Fruit fly (Drosophila melanogaster) whole organism, embryonic: Measurements from ENCODE around the gene CG13096.
A peak's percentile ranks its signal among the peaks of the same experiment; 100 is the strongest.

Experiments used
- Abd-B ChIP-seq: fragments of 200-800 bp; sonication (Bioruptor generic); optimal IDR thresholded peaks from 2 replicates; lab custom pipeline; 2018; ENCODE audit warnings: missing biosample characterization, mild to moderate bottlenecking, missing genetic modification characterization, moderate library complexity
- CG11247 ChIP-seq: fragments of 200-800 bp; sonication (Bioruptor generic); IDR thresholded peaks from 2 replicates; pipeline ENCODE4 v1.3.6; 2022; ENCODE audit warnings: missing biosample characterization, missing genetic modification characterization
- CG12299 ChIP-seq: fragments of 200-800 bp; sonication (Bioruptor generic); optimal IDR thresholded peaks from 2 replicates; lab custom pipeline; 2018; ENCODE audit warnings: missing biosample characterization, mild to moderate bottlenecking, missing genetic modification characterization
- CG13123 ChIP-seq: fragments of 200-800 bp; sonication (Bioruptor generic); optimal IDR thresholded peaks from 2 replicates; lab custom pipeline; 2016; ENCODE audit warnings: missing biosample characterization, missing genetic modification characterization
- CG14710 ChIP-seq: fragments of 200-800 bp; sonication (Bioruptor generic); optimal IDR thresholded peaks from 3 replicates; lab custom pipeline; 2019; ENCODE audit warnings: missing biosample characterization, mild to moderate bottlenecking, missing genetic modification characterization, moderate library complexity
- CG16813 ChIP-seq: fragments of 200-800 bp; sonication (Bioruptor generic); IDR thresholded peaks from 3 replicates; pipeline ENCODE4 v1.3.6; 2022; ENCODE audit warnings: missing biosample characterization, missing genetic modification characterization; ENCODE audit not compliant: partially characterized antibody
- CG17186 ChIP-seq: fragments of 200-800 bp; sonication (Bioruptor generic); optimal IDR thresholded peaks from 3 replicates; lab custom pipeline; 2017; ENCODE audit warnings: missing biosample characterization, missing genetic modification reagents, missing genetic modification characterization
- CG17612 ChIP-seq: fragments of 200-800 bp; sonication (Bioruptor generic); IDR thresholded peaks from 2 replicates; pipeline ENCODE4 v1.3.6; 2022; ENCODE audit warnings: missing biosample characterization, missing genetic modification characterization
- CG17829 ChIP-seq: fragments of 200-800 bp; optimal IDR thresholded peaks from 2 replicates; lab custom pipeline; 2019; ENCODE audit warnings: missing biosample characterization, mild to moderate bottlenecking, missing genetic modification characterization, moderate library complexity
- CG2875 ChIP-seq: fragments of 200-800 bp; sonication (Bioruptor generic); optimal IDR thresholded peaks from 2 replicates; lab custom pipeline; 2017; ENCODE audit warnings: missing biosample characterization, mild to moderate bottlenecking, missing genetic modification characterization, missing genetic modification reagents
- CG33213 ChIP-seq: fragments of 200-800 bp; sonication (Bioruptor generic); optimal IDR thresholded peaks from 3 replicates; lab custom pipeline; 2016; ENCODE audit warnings: missing biosample characterization, missing genetic modification characterization
- CG33557 ChIP-seq: fragments of 200-800 bp; sonication (Bioruptor generic); optimal IDR thresholded peaks from 2 replicates; lab custom pipeline; 2019; ENCODE audit warnings: missing biosample characterization, mild to moderate bottlenecking, missing genetic modification characterization, moderate library complexity
- CG34224 ChIP-seq: fragments of 200-800 bp; sonication (Bioruptor generic); IDR thresholded peaks from 3 replicates; pipeline ENCODE4 v1.3.6; 2022; ENCODE audit warnings: missing biosample characterization, missing genetic modification characterization; ENCODE audit not compliant: partially characterized antibody
- CG34422 ChIP-seq: fragments of 200-800 bp; sonication (Bioruptor generic); IDR thresholded peaks from 3 replicates; pipeline ENCODE4 v1.3.6; 2022; ENCODE audit warnings: missing biosample characterization, missing genetic modification characterization
- CG3847 ChIP-seq: fragments of 200-800 bp; sonication (Bioruptor generic); IDR thresholded peaks from 2 replicates; pipeline ENCODE4 v1.3.6; 2022; ENCODE audit warnings: missing biosample characterization, missing genetic modification characterization
- CG3995 ChIP-seq: fragments of 200-800 bp; sonication (Bioruptor generic); optimal IDR thresholded peaks from 3 replicates; lab custom pipeline; 2016; ENCODE audit warnings: missing biosample characterization, missing genetic modification characterization
- CG5953 ChIP-seq: fragments of 200-800 bp; sonication (Bioruptor generic); IDR thresholded peaks from 2 replicates; pipeline ENCODE4 v1.3.6; 2022; ENCODE audit warnings: missing biosample characterization, missing genetic modification characterization
- CG7786 ChIP-seq: fragments of 200-800 bp; sonication (Bioruptor generic); optimal IDR thresholded peaks from 2 replicates; lab custom pipeline; 2016; ENCODE audit warnings: missing biosample characterization, missing genetic modification characterization
- CG8359 ChIP-seq: fragments of 200-800 bp; sonication (Bioruptor generic); optimal IDR thresholded peaks from 2 replicates; lab custom pipeline; 2017; ENCODE audit warnings: missing biosample characterization, mild to moderate bottlenecking, missing genetic modification characterization, borderline replicate concordance
- CG9932 ChIP-seq: fragments of 200-800 bp; sonication (Bioruptor generic); IDR thresholded peaks from 2 replicates; pipeline ENCODE4 v1.3.6; 2022; ENCODE audit warnings: missing biosample characterization, missing genetic modification characterization
- CTCF ChIP-seq: fragments of 200-800 bp; sonication (Bioruptor generic); optimal IDR thresholded peaks from 2 replicates; lab custom pipeline; 2017; ENCODE audit warnings: missing biosample characterization, mild to moderate bottlenecking, missing genetic modification characterization, moderate library complexity
- CkIIα-i1 ChIP-seq: fragments of 200-800 bp; sonication (Bioruptor generic); IDR thresholded peaks from 2 replicates; pipeline ENCODE4 v1.3.6; 2022; ENCODE audit warnings: missing biosample characterization, missing genetic modification characterization
- Dfd ChIP-seq, 2 experiments: fragments of >200 bp; optimal IDR thresholded peaks; 2 replicates each; lab custom pipeline; 2017; ENCODE audit warnings: missing biosample characterization in 2 of 2, missing genetic modification characterization in 2 of 2
- Doc2 ChIP-seq: fragments of 200-800 bp; sonication (Bioruptor generic); IDR thresholded peaks from 2 replicates; pipeline ENCODE4 v1.3.6; 2022; ENCODE audit warnings: missing biosample characterization, missing genetic modification characterization
- GATAe ChIP-seq: fragments of 200-800 bp; sonication (Bioruptor generic); conservative IDR thresholded peaks from 2 replicates; pipeline ENCODE4 v1.3.6; 2022; ENCODE audit warnings: missing biosample characterization, missing genetic modification characterization
- Gsc ChIP-seq: fragments of 200-800 bp; sonication (Bioruptor generic); IDR thresholded peaks from 2 replicates; pipeline ENCODE4 v1.3.6; 2022; ENCODE audit warnings: missing biosample characterization, missing genetic modification characterization
- Lhr ChIP-seq: fragments of 200-800 bp; sonication (Bioruptor generic); optimal IDR thresholded peaks from 3 replicates; lab custom pipeline; 2017; ENCODE audit warnings: mild to moderate bottlenecking, missing biosample characterization, missing genetic modification reagents, missing genetic modification characterization
- Lim3 ChIP-seq: fragments of 200-800 bp; sonication (Bioruptor generic); IDR thresholded peaks from 2 replicates; pipeline ENCODE4 v1.3.6; 2022; ENCODE audit warnings: missing biosample characterization, missing genetic modification characterization
- MESR4 ChIP-seq: fragments of 200-800 bp; sonication (Bioruptor generic); optimal IDR thresholded peaks from 2 replicates; lab custom pipeline; 2018; ENCODE audit warnings: missing biosample characterization, mild to moderate bottlenecking, missing genetic modification characterization, moderate library complexity
- NK7.1 ChIP-seq: fragments of 200-800 bp; sonication (Bioruptor generic); optimal IDR thresholded peaks from 3 replicates; lab custom pipeline; 2016; ENCODE audit warnings: missing biosample characterization, missing genetic modification characterization
- Six4 ChIP-seq: fragments of 200-800 bp; sonication (Bioruptor generic); optimal IDR thresholded peaks from 2 replicates; lab custom pipeline; 2016; ENCODE audit warnings: missing biosample characterization, missing genetic modification characterization
- Vsx1 ChIP-seq: fragments of 200-800 bp; sonication (Bioruptor generic); optimal IDR thresholded peaks from 2 replicates; lab custom pipeline; 2017; ENCODE audit warnings: missing biosample characterization, mild to moderate bottlenecking, missing genetic modification characterization, missing genetic modification reagents
- aop ChIP-seq: fragments of 200-800 bp; sonication (Bioruptor generic); IDR thresholded peaks from 2 replicates; pipeline ENCODE4 v1.3.6; 2022; ENCODE audit warnings: missing biosample characterization, missing genetic modification characterization
- bbx ChIP-seq: fragments of 200-800 bp; sonication (Bioruptor generic); IDR thresholded peaks from 2 replicates; pipeline ENCODE4 v1.3.6; 2022; ENCODE audit warnings: missing biosample characterization, missing genetic modification characterization; ENCODE audit not compliant: partially characterized antibody
- bigmax ChIP-seq: fragments of 200-800 bp; sonication (Bioruptor generic); optimal IDR thresholded peaks from 2 replicates; lab custom pipeline; 2018; ENCODE audit warnings: missing biosample characterization, mild to moderate bottlenecking, missing genetic modification characterization
- cwo ChIP-seq: fragments of 200-800 bp; sonication (Bioruptor generic); optimal IDR thresholded peaks from 3 replicates; lab custom pipeline; 2017; ENCODE audit warnings: missing biosample characterization, missing genetic modification characterization, mild to moderate bottlenecking, moderate library complexity, missing genetic modification reagents
- danr ChIP-seq: fragments of 200-800 bp; sonication (Bioruptor generic); IDR thresholded peaks from 2 replicates; pipeline ENCODE4 v1.3.6; 2022; ENCODE audit warnings: missing biosample characterization, missing genetic modification characterization
- dm ChIP-seq: fragments of 200-800 bp; sonication (Bioruptor generic); optimal IDR thresholded peaks from 3 replicates; lab custom pipeline; 2016; ENCODE audit warnings: missing biosample characterization, missing genetic modification characterization
- dmrt99B ChIP-seq: fragments of 200-800 bp; sonication (Bioruptor generic); optimal IDR thresholded peaks from 2 replicates; lab custom pipeline; 2018; ENCODE audit warnings: missing biosample characterization, mild to moderate bottlenecking, missing genetic modification characterization, moderate library complexity
- jumu ChIP-seq: fragments of 200-800 bp; sonication (Bioruptor generic); optimal IDR thresholded peaks from 3 replicates; lab custom pipeline; 2016; ENCODE audit warnings: missing biosample characterization, missing genetic modification characterization
- mirr ChIP-seq: fragments of 200-800 bp; sonication (Bioruptor generic); optimal IDR thresholded peaks from 3 replicates; lab custom pipeline; 2018; ENCODE audit warnings: missing biosample characterization, mild to moderate bottlenecking, missing genetic modification characterization
- mld ChIP-seq: fragments of 200-800 bp; sonication (Bioruptor generic); IDR thresholded peaks from 3 replicates; pipeline ENCODE4 v1.3.6; 2022; ENCODE audit warnings: missing biosample characterization, missing genetic modification characterization; ENCODE audit not compliant: partially characterized antibody
- phol ChIP-seq: fragments of 200-800 bp; sonication (Bioruptor generic); optimal IDR thresholded peaks from 3 replicates; lab custom pipeline; 2018; ENCODE audit warnings: missing biosample characterization, mild to moderate bottlenecking, missing genetic modification characterization, moderate library complexity
- pita ChIP-seq: fragments of 200-800 bp; sonication (Bioruptor generic); optimal IDR thresholded peaks from 2 replicates; lab custom pipeline; 2017; ENCODE audit warnings: missing biosample characterization, mild to moderate bottlenecking, missing genetic modification characterization
- pnt ChIP-seq: fragments of 200-800 bp; sonication (Bioruptor generic); optimal IDR thresholded peaks from 3 replicates; lab custom pipeline; 2016; ENCODE audit warnings: missing biosample characterization, missing genetic modification characterization
- pum ChIP-seq: fragments of 200-800 bp; sonication (Bioruptor generic); optimal IDR thresholded peaks from 2 replicates; lab custom pipeline; 2016; ENCODE audit warnings: missing biosample characterization, missing genetic modification characterization
- sens ChIP-seq: fragments of 200-800 bp; sonication (Bioruptor generic); peaks from one replicate; lab custom pipeline; 2016; ENCODE audit warnings: missing biosample characterization, missing genetic modification characterization
- sens-2 ChIP-seq: fragments of 200-800 bp; sonication (Bioruptor generic); IDR thresholded peaks from 2 replicates; pipeline ENCODE4 v1.3.6; 2022; ENCODE audit warnings: missing biosample characterization, missing genetic modification characterization
- sisA ChIP-seq: fragments of 200-800 bp; sonication (Bioruptor generic); IDR thresholded peaks from 2 replicates; pipeline ENCODE4 v1.3.6; 2022; ENCODE audit warnings: missing biosample characterization, missing genetic modification characterization
- tin ChIP-seq: fragments of 200-800 bp; sonication (Bioruptor generic); optimal IDR thresholded peaks from 3 replicates; lab custom pipeline; 2016; ENCODE audit warnings: missing biosample characterization, missing genetic modification characterization
- tup ChIP-seq: fragments of 200-800 bp; sonication (Bioruptor generic); optimal IDR thresholded peaks from 2 replicates; lab custom pipeline; 2016; ENCODE audit warnings: missing biosample characterization, mild to moderate bottlenecking, missing genetic modification characterization, moderate library complexity
- tx ChIP-seq: fragments of 200-800 bp; sonication (Bioruptor generic); optimal IDR thresholded peaks from 2 replicates; lab custom pipeline; 2016; ENCODE audit warnings: missing biosample characterization, missing genetic modification characterization

The CG13096 gene

dm6 chr2L:8511723-8512122 lies at the start of gene CG13096 (continued):
- TF ChIP-seq mld (GFP tag; lab: Robert Waterston, UW) (peak; percentile 94), GATAe (GFP tag; lab: Robert Waterston, UW) (no peak), Lim3 (no peak), CG17612 (GFP tag; lab: Robert Waterston, UW) (no peak), sisA (GFP tag; lab: Robert Waterston, UW) (no peak), tx (GFP tag; lab: Kevin White, UChicago) (no peak), Lhr (peak; percentile 77), CG16813 (GFP tag; lab: Robert Waterston, UW) (peak; percentile 98), CG3847 (peak; percentile 53; the same call in 1 of the 2 replicates), CG2875 (GFP tag; lab: Kevin White, UChicago) (no peak), Dfd (GFP tag; optimal IDR thresholded peaks at IDR 0.05; lab: Kevin White, UChicago) (no peak), CG13123 (no peak), CG12299 (tag; lab: Kevin White, UChicago) (no peak), CG3995 (GFP tag; lab: Kevin White, UChicago) (peak; percentile 100), aop (no peak), pum (GFP tag; lab: Kevin White, UChicago) (no peak), NK7.1 (GFP tag; lab: Kevin White, UChicago) (no peak), CG34224 (peak; percentile 99), sens-2 (GFP tag; lab: Robert Waterston, UW) (no peak), CG9932 (GFP tag; lab: Robert Waterston, UW) (peak; percentile 77), pita (GFP tag; lab: Kevin White, UChicago) (peak; percentile 78), tin (GFP tag; lab: Kevin White, UChicago) (peak; percentile 16), jumu (GFP tag; lab: Kevin White, UChicago) (peak; percentile 14), Vsx1 (GFP tag; lab: Kevin White, UChicago) (no peak), CG17186 (GFP tag; lab: Kevin White, UChicago) (peak; percentile 72), Gsc (GFP tag; lab: Robert Waterston, UW) (no peak), CG33213 (peak; percentile 55), CkIIα-i1 (no peak), Doc2 (GFP tag; lab: Robert Waterston, UW) (no peak), sens (GFP tag; lab: Kevin White, UChicago) (peak; percentile 48), CG8359 (GFP tag; lab: Kevin White, UChicago) (no peak), phol (tag; lab: Kevin White, UChicago) (peak; percentile 61), bbx (GFP tag; lab: Robert Waterston, UW) (peak; percentile 99), pnt (GFP tag; lab: Kevin White, UChicago) (no peak), CG7786 (GFP tag; lab: Kevin White, UChicago) (no peak), CG17829 (tag; lab: Kevin White, UChicago) (peak; percentile 79), dmrt99B (tag; lab: Kevin White, UChicago) (no peak), Abd-B (GFP tag; lab: Kevin White, UChicago) (peak; percentile 55), MESR4 (GFP tag; lab: Kevin White, UChicago) (peak; percentile 66), mirr (no peak), Six4 (GFP tag; lab: Kevin White, UChicago) (no peak), CG11247 (no peak), CG34422 (GFP tag; lab: Robert Waterston, UW) (peak; percentile 71; the same call in 1 of the 3 replicates), tup (GFP tag; lab: Kevin White, UChicago) (no peak), bigmax (GFP tag; lab: Kevin White, UChicago) (peak; percentile 50), CG33557 (GFP tag; lab: Kevin White, UChicago) (no peak), dm (GFP tag; lab: Kevin White, UChicago) (peak; percentile 99), CTCF (peak; percentile 47), danr (no peak), cwo (peak; percentile 97), CG14710 (tag; lab: Kevin White, UChicago) (peak; percentile 76), CG5953 (no peak)
